Fruit fly (Drosophila melanogaster) whole organism, embryonic: ENCODE results near the gene CG18577.
A peak's percentile ranks its signal among the peaks of the same experiment; 100 is the strongest.

ENCODE experiments used
- B-H2 ChIP-seq: fragments of 200-800 bp; sonication (Bioruptor generic); optimal IDR thresholded peaks from 2 replicates; lab custom pipeline; 2018; ENCODE audit warnings: missing biosample characterization, mild to moderate bottlenecking, missing genetic modification characterization
- Bdp1 ChIP-seq: fragments of 200-800 bp; sonication (Bioruptor generic); optimal IDR thresholded peaks from 3 replicates; lab custom pipeline; 2016; ENCODE audit warnings: missing biosample characterization, missing genetic modification characterization
- Bgb ChIP-seq: fragments of 200-800 bp; sonication (Bioruptor generic); IDR thresholded peaks from 2 replicates; pipeline ENCODE4 v1.3.6; 2022; ENCODE audit warnings: missing biosample characterization, missing genetic modification characterization; ENCODE audit not compliant: partially characterized antibody
- CG11093 ChIP-seq: fragments of 200-800 bp; sonication (Bioruptor generic); IDR thresholded peaks from 3 replicates; pipeline ENCODE4 v1.3.6; 2022; ENCODE audit warnings: missing biosample characterization, missing genetic modification characterization
- CG11504 ChIP-seq: fragments of 200-800 bp; sonication (Bioruptor generic); optimal IDR thresholded peaks from 3 replicates; lab custom pipeline; 2019; ENCODE audit warnings: missing biosample characterization, mild to moderate bottlenecking, missing genetic modification characterization, moderate library complexity
- CG13424 ChIP-seq: fragments of 200-800 bp; sonication (Bioruptor generic); optimal IDR thresholded peaks from 2 replicates; lab custom pipeline; 2019; ENCODE audit warnings: missing biosample characterization, mild to moderate bottlenecking, missing genetic modification characterization, moderate library complexity
- CG15514 ChIP-seq: fragments of 200-800 bp; sonication (Bioruptor generic); optimal IDR thresholded peaks from 3 replicates; lab custom pipeline; 2017; ENCODE audit warnings: missing biosample characterization, missing genetic modification characterization, mild to moderate bottlenecking, moderate library complexity, missing genetic modification reagents
- CG17385 ChIP-seq: fragments of 200-800 bp; sonication (Bioruptor generic); optimal IDR thresholded peaks from 3 replicates; lab custom pipeline; 2018; ENCODE audit warnings: missing biosample characterization, mild to moderate bottlenecking, missing genetic modification characterization
- CG30020 ChIP-seq: fragments of 200-800 bp; optimal IDR thresholded peaks from 2 replicates; lab custom pipeline; 2019; ENCODE audit warnings: missing biosample characterization, mild to moderate bottlenecking, missing genetic modification characterization, moderate library complexity
- CG31365 ChIP-seq: fragments of 200-800 bp; sonication (Bioruptor generic); optimal IDR thresholded peaks from 2 replicates; lab custom pipeline; 2018; ENCODE audit warnings: missing biosample characterization, mild to moderate bottlenecking, missing genetic modification characterization
- CG7556 ChIP-seq: fragments of 200-800 bp; sonication (Bioruptor generic); optimal IDR thresholded peaks from 2 replicates; lab custom pipeline; 2017; ENCODE audit warnings: missing biosample characterization, mild to moderate bottlenecking, missing genetic modification characterization
- CG7928 ChIP-seq: fragments of 200-800 bp; sonication (Bioruptor generic); optimal IDR thresholded peaks from 2 replicates; lab custom pipeline; 2017; ENCODE audit warnings: missing biosample characterization, mild to moderate bottlenecking, missing genetic modification characterization
- CG8359 ChIP-seq: fragments of 200-800 bp; sonication (Bioruptor generic); optimal IDR thresholded peaks from 2 replicates; lab custom pipeline; 2017; ENCODE audit warnings: missing biosample characterization, mild to moderate bottlenecking, missing genetic modification characterization, borderline replicate concordance
- CG8388 ChIP-seq: fragments of 200-800 bp; sonication (Bioruptor generic); optimal IDR thresholded peaks from 2 replicates; lab custom pipeline; 2019; ENCODE audit warnings: missing biosample characterization, mild to moderate bottlenecking, missing genetic modification characterization, moderate library complexity
- CG8944 ChIP-seq: fragments of 200-800 bp; sonication (Bioruptor generic); optimal IDR thresholded peaks from 3 replicates; lab custom pipeline; 2016; ENCODE audit warnings: missing biosample characterization, missing genetic modification characterization
- CG9215 ChIP-seq: fragments of 200-800 bp; sonication (Bioruptor generic); IDR thresholded peaks from 2 replicates; pipeline ENCODE4 v1.3.6; 2022; ENCODE audit warnings: missing biosample characterization, missing genetic modification characterization
- CG9797 ChIP-seq: fragments of 200-800 bp; sonication (Bioruptor generic); optimal IDR thresholded peaks from 3 replicates; lab custom pipeline; 2018; ENCODE audit warnings: missing biosample characterization, mild to moderate bottlenecking, missing genetic modification characterization
- Drgx ChIP-seq: fragments of 200-800 bp; sonication (Bioruptor generic); IDR thresholded peaks from 2 replicates; pipeline ENCODE4 v1.3.6; 2022; ENCODE audit warnings: missing biosample characterization, missing genetic modification characterization
- HHEX ChIP-seq: fragments of 200-800 bp; sonication (Bioruptor generic); optimal IDR thresholded peaks from 3 replicates; lab custom pipeline; 2017; ENCODE audit warnings: missing biosample characterization, mild to moderate bottlenecking, missing genetic modification characterization, missing genetic modification reagents
- HLH3B ChIP-seq: fragments of 200-800 bp; sonication (Bioruptor generic); IDR thresholded peaks from 2 replicates; pipeline ENCODE4 v1.3.6; 2022; ENCODE audit warnings: missing biosample characterization, missing genetic modification characterization
- Hr39 ChIP-seq: fragments of >200 bp; optimal IDR thresholded peaks from 2 replicates; lab custom pipeline; 2017
- NC2α ChIP-seq: fragments of 200-800 bp; sonication (Bioruptor generic); optimal IDR thresholded peaks from 2 replicates; lab custom pipeline; 2016; ENCODE audit warnings: missing biosample characterization, missing genetic modification characterization
- Oaz ChIP-seq: fragments of 200-800 bp; sonication (Bioruptor generic); IDR thresholded peaks from 2 replicates; pipeline ENCODE4 v1.3.6; 2022; ENCODE audit warnings: missing biosample characterization, missing genetic modification characterization
- Sox100B ChIP-seq: fragments of 200-800 bp; sonication (Bioruptor generic); optimal IDR thresholded peaks from 3 replicates; lab custom pipeline; 2018; ENCODE audit warnings: missing biosample characterization, mild to moderate bottlenecking, missing genetic modification characterization
- Vsx1 ChIP-seq: fragments of 200-800 bp; sonication (Bioruptor generic); optimal IDR thresholded peaks from 2 replicates; lab custom pipeline; 2017; ENCODE audit warnings: missing biosample characterization, mild to moderate bottlenecking, missing genetic modification characterization, missing genetic modification reagents
- Xbp1 ChIP-seq: fragments of 200-800 bp; sonication (Bioruptor generic); optimal IDR thresholded peaks from 3 replicates; lab custom pipeline; 2016; ENCODE audit warnings: missing biosample characterization, mild to moderate bottlenecking, missing genetic modification characterization
- ab ChIP-seq: fragments of 200-800 bp; sonication (Bioruptor generic); optimal IDR thresholded peaks from 2 replicates; lab custom pipeline; 2016; ENCODE audit warnings: missing biosample characterization, missing genetic modification characterization
- bcd ChIP-seq: fragments of 200-800 bp; sonication (Bioruptor generic); optimal IDR thresholded peaks from 2 replicates; lab custom pipeline; 2017; ENCODE audit warnings: missing biosample characterization, mild to moderate bottlenecking, missing genetic modification characterization
- bsh ChIP-seq, 2 experiments: fragments of 200-800 bp; sonication (Bioruptor generic); optimal IDR thresholded peaks; 2 replicates each; lab custom pipeline; 2017 to 2018; ENCODE audit warnings: mild to moderate bottlenecking in 2 of 2, missing biosample characterization in 2 of 2, missing genetic modification characterization in 2 of 2, moderate library complexity in 1 of 2
- cato ChIP-seq: fragments of 200-800 bp; sonication (Bioruptor generic); optimal IDR thresholded peaks from 2 replicates; lab custom pipeline; 2016; ENCODE audit warnings: missing biosample characterization, missing genetic modification characterization, borderline replicate concordance
- chif ChIP-seq, 2 experiments: fragments of 200-800 bp; sonication (Bioruptor generic); optimal IDR thresholded peaks; 3 replicates each; lab custom pipeline; 2016; ENCODE audit warnings: missing biosample characterization in 2 of 2, missing genetic modification characterization in 2 of 2
- corto ChIP-seq: fragments of 200-800 bp; sonication (Bioruptor generic); optimal IDR thresholded peaks from 2 replicates; lab custom pipeline; 2016; ENCODE audit warnings: missing biosample characterization, mild to moderate bottlenecking, missing genetic modification characterization, moderate library complexity
- danr ChIP-seq: fragments of 200-800 bp; sonication (Bioruptor generic); IDR thresholded peaks from 2 replicates; pipeline ENCODE4 v1.3.6; 2022; ENCODE audit warnings: missing biosample characterization, missing genetic modification characterization
- ems ChIP-seq: fragments of 200-800 bp; sonication (Bioruptor generic); optimal IDR thresholded peaks from 3 replicates; lab custom pipeline; 2016; ENCODE audit warnings: missing biosample characterization, missing genetic modification characterization
- fd64A ChIP-seq: fragments of 200-800 bp; sonication (Bioruptor generic); optimal IDR thresholded peaks from 3 replicates; lab custom pipeline; 2018; ENCODE audit warnings: missing biosample characterization, mild to moderate bottlenecking, missing genetic modification characterization
- ftz-f1 ChIP-seq: fragments of 200-800 bp; sonication (Bioruptor generic); optimal IDR thresholded peaks from 2 replicates; lab custom pipeline; 2016; ENCODE audit warnings: missing biosample characterization, missing genetic modification characterization
- gsb-n ChIP-seq: fragments of 200-800 bp; sonication (Bioruptor generic); optimal IDR thresholded peaks from 3 replicates; lab custom pipeline; 2018; ENCODE audit warnings: missing biosample characterization, mild to moderate bottlenecking, missing genetic modification characterization
- hbn ChIP-seq: fragments of 200-800 bp; sonication (Bioruptor generic); IDR thresholded peaks from 2 replicates; pipeline ENCODE4 v1.3.6; 2022; ENCODE audit warnings: missing biosample characterization, missing genetic modification characterization; ENCODE audit not compliant: partially characterized antibody
- ind ChIP-seq: fragments of 200-800 bp; sonication (Bioruptor generic); optimal IDR thresholded peaks from 3 replicates; lab custom pipeline; 2016; ENCODE audit warnings: missing biosample characterization, missing genetic modification characterization
- lola ChIP-seq, 3 experiments: fragments of >200 bp in 2 of 3; fragments of 200-800 bp in 1 of 3; sonication (Bioruptor generic) in 1 of 3; optimal IDR thresholded peaks; 2 replicates each; lab custom pipeline; 2017 to 2019; ENCODE audit warnings: missing biosample characterization in 3 of 3, missing genetic modification characterization in 3 of 3, mild to moderate bottlenecking in 1 of 3, moderate library complexity in 1 of 3
- pfk ChIP-seq: fragments of 200-800 bp; sonication (Bioruptor generic); optimal IDR thresholded peaks from 2 replicates; lab custom pipeline; 2018; ENCODE audit warnings: missing biosample characterization, mild to moderate bottlenecking, missing genetic modification characterization, moderate library complexity
- ro ChIP-seq: fragments of 200-800 bp; sonication (Bioruptor generic); IDR thresholded peaks from 2 replicates; pipeline ENCODE4 v1.3.6; 2022; ENCODE audit warnings: missing biosample characterization, missing genetic modification characterization
- row ChIP-seq: fragments of 200-800 bp; sonication (Bioruptor generic); IDR thresholded peaks from 3 replicates; pipeline ENCODE4 v1.3.6; 2022; ENCODE audit warnings: missing biosample characterization, missing genetic modification characterization
- seq ChIP-seq: fragments of 200-800 bp; sonication (Bioruptor generic); IDR thresholded peaks from 2 replicates; pipeline ENCODE4 v1.3.6; 2022; ENCODE audit warnings: missing biosample characterization, missing genetic modification characterization
- so ChIP-seq: fragments of 200-800 bp; sonication (Bioruptor generic); IDR thresholded peaks from 3 replicates; pipeline ENCODE4 v1.3.6; 2022; ENCODE audit warnings: missing biosample characterization, missing genetic modification characterization
- stwl ChIP-seq: fragments of 200-800 bp; sonication (Bioruptor generic); optimal IDR thresholded peaks from 3 replicates; lab custom pipeline; 2018; ENCODE audit warnings: missing biosample characterization, mild to moderate bottlenecking, missing genetic modification characterization, moderate library complexity
- sug ChIP-seq: fragments of 200-800 bp; optimal IDR thresholded peaks from 2 replicates; lab custom pipeline; 2019; ENCODE audit warnings: missing biosample characterization, mild to moderate bottlenecking, missing genetic modification characterization, moderate library complexity
- toy ChIP-seq: fragments of 200-800 bp; sonication (Bioruptor generic); IDR thresholded peaks from 2 replicates; pipeline ENCODE4 v1.3.6; 2022; ENCODE audit warnings: missing biosample characterization, missing genetic modification characterization
- ttk ChIP-seq: fragments of 200-800 bp; sonication (Bioruptor generic); IDR thresholded peaks from 2 replicates; pipeline ENCODE4 v2.1.2; 2022; ENCODE audit warnings: missing biosample characterization, missing genetic modification characterization
- unpg ChIP-seq: fragments of 200-800 bp; sonication (Bioruptor generic); optimal IDR thresholded peaks from 3 replicates; lab custom pipeline; 2018; ENCODE audit warnings: missing biosample characterization, mild to moderate bottlenecking, missing genetic modification characterization, moderate library complexity
- vnd ChIP-seq: fragments of 200-800 bp; sonication (Bioruptor generic); IDR thresholded peaks from 3 replicates; pipeline ENCODE4 v1.3.6; 2022; ENCODE audit warnings: missing biosample characterization, missing genetic modification characterization; ENCODE audit not compliant: partially characterized antibody

CG18577 gene

dm6 chr3R:11178300-11178699, 17.6 kb upstream of the CG18577 start (continued):
- TF ChIP-seq ttk (no peak), CG8359 (GFP tag; lab: Kevin White, UChicago) (no peak), Oaz (GFP tag; lab: Robert Waterston, UW) (no peak), chif (GFP tag; optimal IDR thresholded peaks at IDR 0.05; lab: Kevin White, UChicago) (no peak), CG11093 (GFP tag; lab: Robert Waterston, UW) (no peak), toy (no peak), HHEX (peak; percentile 17), gsb-n (no peak), CG15514 (GFP tag; lab: Kevin White, UChicago) (peak; percentile 21), bsh (GFP tag; optimal IDR thresholded peaks at IDR 0.05; lab: Kevin White, UChicago) (no peak), CG11504 (tag; lab: Kevin White, UChicago) (peak; percentile 37), seq (GFP tag; lab: Robert Waterston, UW) (no peak), Sox100B (no peak), stwl (tag; lab: Kevin White, UChicago) (no peak), pfk (no peak), HLH3B (GFP tag; lab: Robert Waterston, UW) (no peak), ems (no peak), CG9797 (GFP tag; lab: Kevin White, UChicago) (no peak), CG30020 (tag; lab: Kevin White, UChicago) (no peak), corto (GFP tag; lab: Kevin White, UChicago) (no peak), Bdp1 (GFP tag; lab: Kevin White, UChicago) (no peak), CG17385 (GFP tag; lab: Kevin White, UChicago) (no peak), CG7556 (GFP tag; lab: Kevin White, UChicago) (no peak), ftz-f1 (GFP tag; lab: Kevin White, UChicago) (no peak), danr (GFP tag; lab: Robert Waterston, UW) (no peak), fd64A (GFP tag; lab: Kevin White, UChicago) (peak; percentile 7), bcd (GFP tag; lab: Kevin White, UChicago) (no peak), Vsx1 (GFP tag; lab: Kevin White, UChicago) (no peak), ind (GFP tag; lab: Kevin White, UChicago) (no peak), row (GFP tag; lab: Robert Waterston, UW) (peak; percentile 13; the same call in 1 of the 3 replicates), CG8944 (GFP tag; lab: Kevin White, UChicago) (no peak), so (0 out of 3 replicates have a peak, but pooled peaks have one; percentile 17), NC2α (no peak), lola (GFP tag; optimal IDR thresholded peaks at IDR 0.05; lab: Kevin White, UChicago) (no peak), Drgx (no peak), B-H2 (GFP tag; lab: Kevin White, UChicago) (no peak), CG31365 (tag; lab: Kevin White, UChicago) (no peak), CG8388 (no peak), Hr39 (lab: Kevin White, UChicago) (no peak), ro (GFP tag; lab: Robert Waterston, UW) (no peak), Xbp1 (no peak), ab (GFP tag; lab: Kevin White, UChicago) (no peak), sug (tag; lab: Kevin White, UChicago) (no peak), CG9215 (GFP tag; lab: Robert Waterston, UW) (no peak), CG7928 (GFP tag; lab: Kevin White, UChicago) (no peak), cato (GFP tag; lab: Kevin White, UChicago) (no peak), Bgb (no peak), CG13424 (tag; lab: Kevin White, UChicago) (peak; percentile 7), unpg (GFP tag; lab: Kevin White, UChicago) (peak; percentile 26), vnd (GFP tag; lab: Robert Waterston, UW) (no peak), hbn (GFP tag; lab: Robert Waterston, UW) (no peak)
